Fruit fly (Drosophila melanogaster): ENCODE measurements around the gene CG42866.

dm6 chr2L:19963836-19964235 is 2.4 kb upstream of the CG42866 start, which contains the start of gene CG10680:
- TF ChIP-seq Blimp-1 (GFP tag; optimal IDR thresholded peaks at IDR 0.05) (no peak), achi (GFP tag; optimal IDR thresholded peaks at IDR 0.05) (no peak), OdsH (GFP tag; optimal IDR thresholded peaks at IDR 0.05) (no peak), CG11762 (GFP tag; optimal IDR thresholded peaks at IDR 0.05; ENCODE audit: insufficient read depth) (no peak), Hr39 (GFP tag; optimal IDR thresholded peaks at IDR 0.05) (no peak), CG34406 (GFP tag; optimal IDR thresholded peaks at IDR 0.05) (no peak), svp (GFP tag) (no peak), Eip78C (GFP tag) (no peak), Met (GFP tag; optimal IDR thresholded peaks at IDR 0.05) (no peak)
